Fruit fly (Drosophila melanogaster): ENCODE measurements around the gene Spn.

The Spn gene

DNA sequence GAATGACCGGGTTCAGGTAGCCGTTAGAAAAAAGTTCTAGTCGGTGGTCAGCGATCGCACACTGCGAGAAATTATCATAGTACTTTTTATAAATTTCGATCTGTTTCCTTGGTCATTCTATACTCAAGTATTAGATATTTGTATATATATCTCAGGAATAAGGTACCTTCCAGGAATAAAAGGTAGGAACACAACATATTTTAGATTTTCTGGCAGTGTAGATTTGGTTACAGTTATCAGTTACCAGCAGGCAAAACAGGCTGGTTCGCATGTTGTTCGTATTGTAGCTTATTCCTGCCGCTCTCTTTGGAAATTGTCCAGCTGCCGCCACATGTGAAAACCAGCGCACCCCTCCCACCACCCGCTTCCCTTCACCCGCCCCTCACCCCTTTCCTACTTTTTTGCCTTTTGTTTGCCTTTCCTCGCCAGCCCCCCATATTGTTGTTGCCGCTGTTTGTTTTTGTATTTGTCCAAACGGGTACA is 27.3 kb upstream of the Spn start (continued):
- TF ChIP-seq CG6654 (GFP tag; optimal IDR thresholded peaks at IDR 0.05) (peak; percentile 77), peb (GFP tag; IDR thresholded peaks at IDR 0.05) (peak; percentile 49; the same call in 1 of the 2 replicates), Elba2 (GFP tag; optimal IDR thresholded peaks at IDR 0.05) (no peak), gcm2 (GFP tag; optimal IDR thresholded peaks at IDR 0.05) (peak; percentile 37), trh (GFP tag; optimal IDR thresholded peaks at IDR 0.05) (peak; percentile 39), CG15696 (tag; optimal IDR thresholded peaks at IDR 0.05) (peak; percentile 71), HLH3B (GFP tag; IDR thresholded peaks at IDR 0.05) (peak; percentile 85), CG13424 (tag; optimal IDR thresholded peaks at IDR 0.05) (peak; percentile 86), ham (GFP tag; IDR thresholded peaks at IDR 0.05) (peak; percentile 59; the same call in 1 of the 2 replicates), CG16863 (GFP tag; optimal IDR thresholded peaks at IDR 0.05) (peak; percentile 68), CG43689 (GFP tag; IDR thresholded peaks at IDR 0.05) (peak; percentile 76), CG31388 (GFP tag; optimal IDR thresholded peaks at IDR 0.05) (peak; percentile 12), CG13287 (GFP tag; IDR thresholded peaks at IDR 0.05; ENCODE audit: partially characterized antibody) (no peak), Dll (GFP tag; IDR thresholded peaks at IDR 0.05; ENCODE audit: partially characterized antibody) (no peak), CG18011 (GFP tag; optimal IDR thresholded peaks at IDR 0.05) (peak; percentile 47), bbx (GFP tag; IDR thresholded peaks at IDR 0.05; ENCODE audit: partially characterized antibody) (peak; percentile 41; the same call in 1 of the 2 replicates), CG4854 (GFP tag; optimal IDR thresholded peaks at IDR 0.05) (peak; percentile 77), prd (optimal IDR thresholded peaks at IDR 0.05) (no peak), prd (GFP tag; IDR thresholded peaks at IDR 0.05) (peak; percentile 90), D19B (GFP tag; optimal IDR thresholded peaks at IDR 0.05) (peak; percentile 73), ftz-f1 (GFP tag; optimal IDR thresholded peaks at IDR 0.05) (no peak), lola (GFP tag; optimal IDR thresholded peaks at IDR 0.05) (peak in 1 of 3 experiments; percentile 89), CG18619 (GFP tag; optimal IDR thresholded peaks at IDR 0.05) (peak; percentile 85), CG13624 (GFP tag; optimal IDR thresholded peaks at IDR 0.05) (peak; percentile 61), danr (GFP tag; IDR thresholded peaks at IDR 0.05) (peak; percentile 82), gt (GFP tag; IDR thresholded peaks at IDR 0.05) (no peak), CG8478 (optimal IDR thresholded peaks at IDR 0.05) (no peak), CG3847 (GFP tag; IDR thresholded peaks at IDR 0.05) (peak; percentile 92), CG17186 (GFP tag; optimal IDR thresholded peaks at IDR 0.05) (peak; percentile 85), fru (optimal IDR thresholded peaks at IDR 0.05) (no peak), CG10431 (GFP tag; optimal IDR thresholded peaks at IDR 0.05) (peak; percentile 74), CG4730 (GFP tag; IDR thresholded peaks at IDR 0.05) (peak; percentile 62; the same call in 1 of the 2 replicates), NC2β (GFP tag; optimal IDR thresholded peaks at IDR 0.05) (peak; percentile 77), CG5245 (GFP tag; optimal IDR thresholded peaks at IDR 0.05) (peak; percentile 66), bcd (GFP tag; optimal IDR thresholded peaks at IDR 0.05) (peak; percentile 88), rib (GFP tag; IDR thresholded peaks at IDR 0.05) (no peak), sr (GFP tag; IDR thresholded peaks at IDR 0.05) (0 out of 3 replicates have a peak, but pooled peaks have one; percentile 15), CG6689 (GFP tag; IDR thresholded peaks at IDR 0.05) (peak; percentile 72), Atf-2 (GFP tag; optimal IDR thresholded peaks at IDR 0.05) (peak; percentile 40), Jarid2 (GFP tag; optimal IDR thresholded peaks at IDR 0.05) (peak; percentile 43), CG7786 (GFP tag; optimal IDR thresholded peaks at IDR 0.05) (peak; percentile 72), pnt (GFP tag; optimal IDR thresholded peaks at IDR 0.05) (peak; percentile 46), CG12071 (GFP tag; optimal IDR thresholded peaks at IDR 0.05) (peak; percentile 75), ash1 (GFP tag; optimal IDR thresholded peaks at IDR 0.05) (no peak), CG14667 (GFP tag; IDR thresholded peaks at IDR 0.05) (peak; percentile 68), CG8281 (tag; optimal IDR thresholded peaks at IDR 0.05) (peak; percentile 57), yki (optimal IDR thresholded peaks at IDR 0.05) (no peak), ind (GFP tag; optimal IDR thresholded peaks at IDR 0.05) (peak; percentile 75), PHDP (tag; optimal IDR thresholded peaks at IDR 0.05) (peak; percentile 86), Pdp1 (GFP tag; optimal IDR thresholded peaks at IDR 0.05) (peak; percentile 59 to 71), CG9817 (tag; optimal IDR thresholded peaks at IDR 0.05) (peak; percentile 75), Xbp1 (GFP tag; optimal IDR thresholded peaks at IDR 0.05) (peak; percentile 81)
